Worm (Caenorhabditis elegans): ENCODE measurements around the gene cpb-2.

- TF ChIP-seq him-1 (tag; optimal IDR thresholded peaks at IDR 0.05): no peak
- no peak for TF ChIP-seq dao-5 (tag; optimal IDR thresholded peaks at IDR 0.05)
- no peak for TF ChIP-seq W03F9.2 (tag; optimal IDR thresholded peaks at IDR 0.05)
Observed at ce11 chrII:6169156-6169555, 23.4 kb upstream of the cpb-2 start, which contains the start of gene hst-3.1.

All from whole organism, L4/young adult.